Worm (Caenorhabditis elegans) whole organism, L4/young adult: ENCODE results near the gene srt-14.

Experiments
- W03F9.2 ChIP-seq: fragments of 150-350 bp; optimal IDR thresholded peaks from 2 replicates; lab custom pipeline; 2014; ENCODE audit warnings: missing biosample characterization, missing genetic modification characterization
- dao-5 ChIP-seq: sonication (generic microtip); optimal IDR thresholded peaks from 2 replicates; lab custom pipeline; 2016; ENCODE audit warnings: missing genotype, missing genetic modification characterization, moderate library complexity, missing compliant biosample characterization
- him-1 ChIP-seq: sonication (generic microtip); optimal IDR thresholded peaks from 2 replicates; lab custom pipeline; 2016; ENCODE audit warnings: missing genotype, missing genetic modification reagents, missing genetic modification characterization, missing compliant biosample characterization

ce11 chrV:4211521-4211920 is 44.9 kb downstream of the srt-14 start:
- TF ChIP-seq him-1 (tag; lab: Kevin White, UChicago): no peak
- TF ChIP-seq W03F9.2 (tag; lab: Kevin White, UChicago): no peak
- TF ChIP-seq dao-5 (tag; lab: Kevin White, UChicago): no peak
